Worm (Caenorhabditis elegans): Measurements from ENCODE around the gene F28B4.1.
A peak's percentile ranks its signal among the peaks of the same experiment; 100 is the strongest.

F28B4.1 gene

DNA sequence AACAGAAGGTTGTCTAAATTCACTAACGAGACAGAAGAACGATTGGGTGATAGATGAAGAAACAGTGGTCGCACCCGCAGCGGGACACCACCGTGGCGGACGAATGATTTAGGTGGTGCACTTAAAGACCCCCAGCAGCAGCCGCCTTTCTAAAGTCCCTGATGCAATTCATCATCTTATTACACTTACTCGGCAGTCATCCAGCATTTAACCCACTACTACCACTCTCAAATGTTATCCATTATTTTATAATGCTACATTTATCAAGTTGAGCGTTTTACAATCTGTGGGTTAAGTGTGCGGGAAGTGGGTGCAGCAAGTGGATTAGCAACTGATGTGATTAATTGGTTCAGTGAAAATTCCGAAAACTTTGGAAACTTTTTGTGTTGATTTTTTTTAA is 14.7 kb upstream of the F28B4.1 start:
- no peak for TF ChIP-seq dmd-4 (tag; optimal IDR thresholded peaks at IDR 0.05)
- TF ChIP-seq mab-5 (tag; optimal IDR thresholded peaks at IDR 0.05), result peak; percentile 1
- no peak for TF ChIP-seq sma-3 (GFP tag; optimal IDR thresholded peaks at IDR 0.05)
- TF ChIP-seq mdl-1 (tag; optimal IDR thresholded peaks at IDR 0.05), result no peak

DNA sequence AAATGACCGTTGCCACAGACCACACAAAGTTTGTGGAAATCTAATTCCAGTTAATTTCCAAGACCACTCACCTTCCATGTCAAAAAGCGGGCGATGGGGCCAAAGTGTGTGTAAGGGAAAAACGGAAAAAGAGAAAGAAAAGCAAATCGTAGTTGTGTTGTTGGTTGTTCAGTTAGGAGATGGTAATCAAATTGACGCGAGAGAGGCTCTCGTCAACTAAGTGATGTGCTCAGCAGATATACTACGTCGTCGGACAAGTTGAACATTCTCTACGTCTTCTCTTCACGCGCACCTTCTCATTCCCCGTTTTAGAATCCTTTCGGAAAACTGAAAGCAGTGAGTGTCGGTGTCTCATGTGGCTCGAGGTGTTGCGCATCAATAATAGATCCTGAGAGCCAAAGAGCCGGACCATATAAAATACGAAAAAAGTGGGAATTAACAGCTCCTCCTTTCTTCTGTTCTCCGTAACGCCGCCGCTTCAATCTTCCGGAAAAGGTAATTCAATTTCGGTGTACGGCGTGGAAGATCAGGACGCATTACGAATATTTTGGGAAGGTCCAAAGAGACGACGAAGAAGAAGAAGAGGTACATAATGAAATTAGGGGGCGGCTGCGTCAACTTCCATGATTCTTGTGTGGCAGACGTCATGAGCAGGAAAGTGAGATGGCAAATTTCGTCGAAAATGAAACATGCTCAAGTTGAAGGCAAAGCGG is 13.4 kb upstream of the F28B4.1 start:
- TF ChIP-seq nhr-25 (tag; optimal IDR thresholded peaks at IDR 0.05) (no peak), sem-4 (tag; optimal IDR thresholded peaks at IDR 0.05) (peak; percentile 30)

DNA sequence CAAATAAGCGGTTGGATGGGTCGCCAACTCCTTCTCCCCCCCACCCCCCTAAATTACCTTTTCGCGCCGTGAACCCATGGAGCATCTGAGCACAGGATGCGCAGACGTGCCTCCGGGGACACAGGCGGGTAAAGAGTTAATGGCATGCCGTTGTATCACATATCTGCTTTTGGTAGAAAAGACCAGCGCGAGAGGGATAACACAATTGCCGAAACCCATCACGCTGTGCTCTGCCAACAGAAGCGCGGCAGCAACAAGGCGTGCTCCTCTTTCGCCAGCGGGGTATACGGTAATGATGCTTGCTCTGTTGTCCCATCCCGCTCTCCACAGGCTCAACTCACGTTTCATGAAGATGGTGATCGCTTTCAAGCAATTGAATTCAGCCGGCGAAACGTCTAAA is 7.6 kb upstream of the F28B4.1 start:
- no peak for TF ChIP-seq blmp-1 (tag; optimal IDR thresholded peaks at IDR 0.05; ENCODE audit: insufficient read depth)
- TF ChIP-seq F13H6.1 (tag; optimal IDR thresholded peaks at IDR 0.05), result no peak
- TF ChIP-seq elt-1 (tag; optimal IDR thresholded peaks at IDR 0.05), result no peak
- no peak for TF ChIP-seq ceh-82 (tag; optimal IDR thresholded peaks at IDR 0.05)
- TF ChIP-seq nhr-10 (tag; optimal IDR thresholded peaks at IDR 0.05), result no peak
- TF ChIP-seq ZK546.5 (tag; optimal IDR thresholded peaks at IDR 0.05), result no peak
- TF ChIP-seq ceh-16 (tag; optimal IDR thresholded peaks at IDR 0.05), result no peak
- no peak for TF ChIP-seq lin-39 (tag; optimal IDR thresholded peaks at IDR 0.05)
- no peak for TF ChIP-seq nhr-23 (tag; optimal IDR thresholded peaks at IDR 0.05)
- no peak for TF ChIP-seq R02D3.7 (tag; optimal IDR thresholded peaks at IDR 0.05)
- no peak for TF ChIP-seq unc-62 (GFP tag; optimal IDR thresholded peaks at IDR 0.05)
- no peak for TF ChIP-seq nhr-12 (tag; optimal IDR thresholded peaks at IDR 0.05)
- TF ChIP-seq nhr-129 (tag; optimal IDR thresholded peaks at IDR 0.05), result no peak
- TF ChIP-seq nhr-77 (tag; optimal IDR thresholded peaks at IDR 0.05), result no peak
- TF ChIP-seq nhr-6 (tag; optimal IDR thresholded peaks at IDR 0.05), result no peak
- no peak for TF ChIP-seq snpc-4 (tag; optimal IDR thresholded peaks at IDR 0.05)
- no peak for TF ChIP-seq gmeb-1 (tag; optimal IDR thresholded peaks at IDR 0.05)
- TF ChIP-seq fos-1 (tag; optimal IDR thresholded peaks at IDR 0.05), result no peak
- no peak for TF ChIP-seq ztf-4 (tag; optimal IDR thresholded peaks at IDR 0.05)

DNA sequence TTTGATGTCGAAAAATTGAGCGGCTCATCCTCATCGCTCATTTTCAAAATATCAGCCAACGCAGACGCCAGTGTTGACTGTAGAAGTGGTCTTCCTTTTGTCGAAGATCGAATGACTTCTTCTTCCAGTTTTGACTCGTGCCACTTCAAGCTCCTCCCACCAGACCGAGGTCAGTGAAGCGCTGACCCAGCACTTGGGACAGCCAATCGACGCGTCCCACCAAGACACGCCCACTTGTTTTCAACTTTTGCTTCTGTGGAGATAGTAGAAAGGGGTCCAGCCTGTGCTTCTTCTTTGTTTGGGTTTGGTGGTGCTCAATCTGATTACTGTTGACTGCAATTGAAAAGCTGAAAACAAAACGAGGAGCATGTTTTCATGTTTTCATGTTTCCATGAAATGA is 5.6 kb upstream of the F28B4.1 start, which contains the start of gene fax-1:
Gene fax-1 (minus strand): TSS at position 101 of the 400 bp plus-strand sequence.
- TF ChIP-seq blmp-1 (tag; optimal IDR thresholded peaks at IDR 0.05; ENCODE audit: insufficient read depth) (no peak), peb-1 (tag; optimal IDR thresholded peaks at IDR 0.05) (no peak), fos-1 (tag; optimal IDR thresholded peaks at IDR 0.05) (no peak), mbf-1 (tag; optimal IDR thresholded peaks at IDR 0.05) (no peak), zag-1 (tag; optimal IDR thresholded peaks at IDR 0.05) (no peak), nhr-129 (tag; optimal IDR thresholded peaks at IDR 0.05) (no peak), elt-1 (tag; optimal IDR thresholded peaks at IDR 0.05) (no peak), lin-39 (tag; optimal IDR thresholded peaks at IDR 0.05) (no peak), unc-39 (tag; optimal IDR thresholded peaks at IDR 0.05) (no peak), skn-1 (tag; optimal IDR thresholded peaks at IDR 0.05) (no peak), elt-3 (tag; optimal IDR thresholded peaks at IDR 0.05) (no peak), egl-27 (tag; optimal IDR thresholded peaks at IDR 0.05) (no peak), nhr-12 (tag; optimal IDR thresholded peaks at IDR 0.05) (no peak), crh-2 (tag; optimal IDR thresholded peaks at IDR 0.05) (no peak), nhr-6 (tag; optimal IDR thresholded peaks at IDR 0.05) (no peak), ztf-1 (GFP tag; conservative IDR thresholded peaks at IDR 0.05) (no peak)

DNA sequence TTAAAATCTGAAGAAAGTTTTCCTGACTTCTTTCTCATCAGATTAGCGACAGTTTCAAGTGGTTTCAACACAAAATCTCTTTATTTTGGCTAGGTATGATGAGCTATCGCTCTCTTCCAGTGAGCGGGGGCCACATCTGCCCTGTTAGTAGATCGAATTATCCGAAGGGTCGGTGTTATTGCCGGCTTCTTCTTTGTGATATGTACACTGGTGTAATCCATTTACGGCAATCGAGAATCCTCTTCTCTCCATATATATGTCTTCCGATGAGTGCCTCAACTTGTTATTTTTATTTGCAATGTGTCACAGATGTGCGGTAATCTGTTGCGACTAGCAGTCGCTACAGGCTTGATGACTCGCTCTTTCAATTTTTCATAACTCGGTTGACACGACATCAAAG is 2.5 kb upstream of the F28B4.1 start:
- TF ChIP-seq peb-1 (tag; optimal IDR thresholded peaks at IDR 0.05), result no peak
- TF ChIP-seq lsy-2 (tag; optimal IDR thresholded peaks at IDR 0.05), result no peak
- TF ChIP-seq unc-62 (GFP tag; optimal IDR thresholded peaks at IDR 0.05), result no peak
- TF ChIP-seq nhr-11 (tag; optimal IDR thresholded peaks at IDR 0.05), result no peak
- no peak for TF ChIP-seq egl-27 (tag; optimal IDR thresholded peaks at IDR 0.05)
- TF ChIP-seq nhr-21 (tag; optimal IDR thresholded peaks at IDR 0.05), result no peak
- no peak for TF ChIP-seq alr-1 (tag; optimal IDR thresholded peaks at IDR 0.05)

Data from whole organism, L2 larva.